Worm (Caenorhabditis elegans) whole organism, L4 larva: Measurements from ENCODE around the gene pix-1.

Source experiments
- D1046.2 ChIP-seq: fragments of 200-800 bp; sonication (Bioruptor generic); IDR thresholded peaks from 2 replicates; pipeline ENCODE4 v1.3.6; 2022; ENCODE audit warnings: missing genetic modification characterization, missing compliant biosample characterization
- F26F4.8 ChIP-seq: fragments of 200-800 bp; sonication (Bioruptor generic); conservative IDR thresholded peaks from 2 replicates; pipeline ENCODE4 v1.3.6; 2022; ENCODE audit warnings: missing genetic modification characterization, missing compliant biosample characterization
- F49E8.2 ChIP-seq: sonication (generic microtip); optimal IDR thresholded peaks from 2 replicates; lab custom pipeline; 2016; ENCODE audit warnings: missing compliant biosample characterization, mild to moderate bottlenecking, missing genetic modification characterization, borderline replicate concordance
- T26A8.4 ChIP-seq: fragments of 200-800 bp; sonication (Bioruptor generic); IDR thresholded peaks from 2 replicates; pipeline ENCODE4 v1.3.6; 2022; ENCODE audit warnings: missing genetic modification characterization, missing compliant biosample characterization
- ZK337.2 ChIP-seq: fragments of 200-800 bp; sonication (Bioruptor generic); IDR thresholded peaks from 2 replicates; pipeline ENCODE4 v1.3.6; 2022; ENCODE audit warnings: missing genetic modification reagents, missing genetic modification characterization, missing compliant biosample characterization
- aha-1 ChIP-seq: fragments of 150-350 bp; peaks from one replicate; lab custom pipeline; 2014; ENCODE audit warnings: missing biosample characterization, missing genetic modification characterization
- aly-2 ChIP-seq: sonication (generic microtip); optimal IDR thresholded peaks from 2 replicates; lab custom pipeline; 2018; ENCODE audit warnings: missing biosample characterization, missing genetic modification characterization
- ama-1 ChIP-seq: fragments of 150-350 bp; optimal IDR thresholded peaks from 2 replicates; lab custom pipeline; 2014; ENCODE audit warnings: inconsistent platforms, mixed read lengths
- cey-2 ChIP-seq: sonication (generic microtip); optimal IDR thresholded peaks from 3 replicates; lab custom pipeline; 2017; ENCODE audit warnings: missing genetic modification characterization, mild to moderate bottlenecking, missing compliant biosample characterization, antibody characterized with exemption, borderline replicate concordance; ENCODE audit not compliant: insufficient read depth
- ctbp-1 ChIP-seq: fragments of 200-800 bp; sonication (Bioruptor generic); IDR thresholded peaks from 2 replicates; pipeline ENCODE4 v1.3.6; 2022; ENCODE audit warnings: missing genetic modification reagents, missing genetic modification characterization, missing compliant biosample characterization
- daf-16 ChIP-seq, 3 experiments: sonication (generic microtip); optimal IDR thresholded peaks; 2 replicates each; lab custom pipeline; 2016 to 2017; ENCODE audit warnings: missing genetic modification characterization in 3 of 3, missing genetic modification reagents in 3 of 3, mild to moderate bottlenecking in 2 of 3, missing compliant biosample characterization in 2 of 3, missing biosample characterization in 1 of 3, moderate library complexity in 1 of 3
- daf-19 ChIP-seq: fragments of 200-800 bp; sonication (Bioruptor generic); conservative IDR thresholded peaks from 2 replicates; pipeline ENCODE4 v1.3.6; 2022; ENCODE audit warnings: missing genetic modification characterization, missing compliant biosample characterization
- dmd-6 ChIP-seq: fragments of 200-800 bp; sonication (Bioruptor generic); IDR thresholded peaks from 2 replicates; pipeline ENCODE4 v1.3.6; 2022; ENCODE audit warnings: missing genetic modification reagents, missing genetic modification characterization, missing compliant biosample characterization
- dmd-8 ChIP-seq: fragments of 200-800 bp; sonication (Bioruptor generic); IDR thresholded peaks from 2 replicates; pipeline ENCODE4 v1.3.6; 2022; ENCODE audit warnings: missing genetic modification characterization, missing compliant biosample characterization
- dve-1 ChIP-seq: sonication (generic microtip); optimal IDR thresholded peaks from 2 replicates; lab custom pipeline; 2017; ENCODE audit warnings: antibody characterized with exemption, mild to moderate bottlenecking, missing genetic modification characterization, missing compliant biosample characterization; ENCODE audit not compliant: insufficient read depth
- egl-43 ChIP-seq: fragments of 200-800 bp; sonication (Bioruptor generic); IDR thresholded peaks from 2 replicates; pipeline ENCODE4 v1.3.6; 2022; ENCODE audit warnings: missing genetic modification reagents, missing genetic modification characterization, missing compliant biosample characterization
- gei-8 ChIP-seq: fragments of 200-800 bp; sonication (Bioruptor generic); optimal IDR thresholded peaks from 2 replicates; lab custom pipeline; 2018; ENCODE audit warnings: mild to moderate bottlenecking, missing genetic modification characterization, missing compliant biosample characterization
- hlh-11 ChIP-seq: fragments of 200-800 bp; sonication (Bioruptor generic); optimal IDR thresholded peaks from 2 replicates; lab custom pipeline; 2018; ENCODE audit warnings: mild to moderate bottlenecking, missing genetic modification characterization, missing compliant biosample characterization
- hlh-30 ChIP-seq: sonication (generic microtip); optimal IDR thresholded peaks from 2 replicates; lab custom pipeline; 2017; ENCODE audit warnings: antibody characterized with exemption, mild to moderate bottlenecking, missing genetic modification characterization, missing compliant biosample characterization; ENCODE audit not compliant: insufficient read depth
- hmg-1.1 ChIP-seq: fragments of 200-800 bp; sonication (Bioruptor generic); IDR thresholded peaks from 2 replicates; pipeline ENCODE4 v1.3.6; 2022; ENCODE audit warnings: missing genetic modification reagents, missing genetic modification characterization, missing compliant biosample characterization
- lim-7 ChIP-seq: fragments of 200-800 bp; sonication (Bioruptor generic); IDR thresholded peaks from 2 replicates; pipeline ENCODE4 v1.3.6; 2022; ENCODE audit warnings: missing genetic modification characterization, missing compliant biosample characterization
- lin-1 ChIP-seq: fragments of 200-800 bp; sonication (Bioruptor generic); IDR thresholded peaks from 2 replicates; pipeline ENCODE4 v1.3.6; 2022; ENCODE audit warnings: missing genetic modification reagents, missing genetic modification characterization, missing compliant biosample characterization
- lin-13 ChIP-seq: fragments of 150-350 bp; optimal IDR thresholded peaks from 2 replicates; lab custom pipeline; 2014; ENCODE audit warnings: missing biosample characterization, missing genetic modification reagents, missing genetic modification characterization
- lin-15B ChIP-seq: fragments of 150-350 bp; sonication (generic microtip); optimal IDR thresholded peaks from 3 replicates; lab custom pipeline; 2014; ENCODE audit warnings: missing biosample characterization, missing genetic modification characterization
- lsy-2 ChIP-seq, 2 experiments: fragments of 150-350 bp in 1 of 2; sonication (generic microtip) in 1 of 2; optimal IDR thresholded peaks; 2 replicates each; lab custom pipeline; 2014 to 2017; ENCODE audit warnings: missing biosample characterization in 2 of 2, missing genetic modification characterization in 2 of 2
- madf-5 ChIP-seq, 2 experiments: fragments of 200-800 bp; sonication (Bioruptor generic); IDR thresholded peaks; 2 replicates each; pipeline ENCODE4 v1.3.6; 2022; ENCODE audit warnings: missing compliant biosample characterization in 2 of 2, missing genetic modification characterization in 2 of 2
- mdl-1 ChIP-seq, 2 experiments: fragments of 150-350 bp in 1 of 2; sonication (generic microtip) in 1 of 2; optimal IDR thresholded peaks; 2 replicates each; lab custom pipeline; 2014 to 2017; ENCODE audit warnings: missing biosample characterization in 2 of 2, missing genetic modification characterization in 2 of 2
- mdt-29 ChIP-seq: fragments of 200-800 bp; sonication (Bioruptor generic); IDR thresholded peaks from 2 replicates; pipeline ENCODE4 v1.3.6; 2022; ENCODE audit warnings: missing genetic modification reagents, missing genetic modification characterization, missing compliant biosample characterization
- mep-1 ChIP-seq: fragments of 150-350 bp; sonication (generic microtip); optimal IDR thresholded peaks from 3 replicates; lab custom pipeline; 2014; ENCODE audit warnings: missing biosample characterization, missing genetic modification characterization
- mes-2 ChIP-seq: sonication (generic microtip); optimal IDR thresholded peaks from 2 replicates; lab custom pipeline; 2016; ENCODE audit warnings: missing genotype, mild to moderate bottlenecking, missing genetic modification characterization, missing compliant biosample characterization; ENCODE audit not compliant: poor library complexity, severe bottlenecking
- mxl-3 ChIP-seq: fragments of 200-800 bp; sonication (Bioruptor generic); optimal IDR thresholded peaks from 2 replicates; lab custom pipeline; 2018; ENCODE audit warnings: mild to moderate bottlenecking, missing genetic modification characterization, missing compliant biosample characterization
- nhr-11 ChIP-seq: fragments of 150-350 bp; optimal IDR thresholded peaks from 2 replicates; lab custom pipeline; 2014; ENCODE audit warnings: missing biosample characterization, missing genetic modification characterization
- nhr-111 ChIP-seq: fragments of 200-800 bp; sonication (Bioruptor generic); optimal IDR thresholded peaks from 2 replicates; lab custom pipeline; 2018; ENCODE audit warnings: mild to moderate bottlenecking, missing genetic modification characterization, missing compliant biosample characterization
- nhr-28 ChIP-seq: fragments of 150-350 bp; optimal IDR thresholded peaks from 2 replicates; lab custom pipeline; 2014; ENCODE audit warnings: missing biosample characterization, missing genetic modification characterization
- nhr-48 ChIP-seq: sonication (generic microtip); optimal IDR thresholded peaks from 2 replicates; lab custom pipeline; 2016; ENCODE audit warnings: mild to moderate bottlenecking, missing genetic modification characterization, missing compliant biosample characterization
- pqm-1 ChIP-seq: sonication (generic microtip); optimal IDR thresholded peaks from 2 replicates; lab custom pipeline; 2017; ENCODE audit warnings: missing biosample characterization, missing genetic modification characterization
- saeg-2 ChIP-seq: fragments of 200-800 bp; sonication (Bioruptor generic); IDR thresholded peaks from 2 replicates; pipeline ENCODE4 v1.3.6; 2022; ENCODE audit warnings: missing genetic modification reagents, missing genetic modification characterization, missing compliant biosample characterization
- snpc-1.2 ChIP-seq: fragments of 200-800 bp; sonication (Bioruptor generic); IDR thresholded peaks from 2 replicates; pipeline ENCODE4 v1.3.6; 2022; ENCODE audit warnings: missing genetic modification reagents, missing genetic modification characterization, missing compliant biosample characterization
- unc-62 ChIP-seq, 3 experiments: fragments of 150-350 bp in 1 of 3; sonication (generic microtip); optimal IDR thresholded peaks in 2 of 3; peaks in 1 of 3; 1 replicate in 1 of 3; 2 replicates in 2 of 3; lab custom pipeline; 2014 to 2017; ENCODE audit warnings: missing biosample characterization in 3 of 3, missing genetic modification characterization in 3 of 3, missing genetic modification reagents in 3 of 3, missing genotype in 1 of 3
- ztf-7 ChIP-seq: fragments of 150-350 bp; optimal IDR thresholded peaks from 2 replicates; lab custom pipeline; 2014; ENCODE audit warnings: missing biosample characterization, missing genetic modification characterization

The pix-1 gene

DNA sequence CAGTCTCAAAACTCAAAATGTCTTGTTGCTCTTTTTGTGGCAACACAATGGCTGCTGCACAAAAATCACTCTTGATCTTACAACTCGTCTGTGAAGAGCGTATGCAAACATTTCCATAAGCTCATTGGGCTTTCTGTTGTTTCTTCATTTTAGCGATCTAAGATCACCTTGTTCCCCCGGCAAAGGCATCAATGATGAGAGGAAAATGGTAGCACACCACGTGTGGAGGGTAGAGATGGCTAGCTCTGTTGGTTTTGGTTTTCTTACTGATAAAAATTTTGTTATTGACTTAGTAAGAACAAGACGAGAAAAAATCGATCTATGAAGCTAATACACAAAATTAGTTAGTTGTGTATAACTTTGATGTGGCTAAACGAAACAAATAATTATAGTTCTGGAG, 20.9 kb downstream of the pix-1 start (continued):
- TF ChIP-seq T26A8.4 (GFP tag; lab: Robert Waterston, UW): no peak
- no peak for TF ChIP-seq ztf-7
- no peak for TF ChIP-seq gei-8 (GFP tag; lab: Kevin White, UChicago)
- no peak for TF ChIP-seq saeg-2 (GFP tag; lab: Robert Waterston, UW)
- no peak for TF ChIP-seq D1046.2 (GFP tag; lab: Robert Waterston, UW)
- no peak for TF ChIP-seq lin-15B
- peak; percentile 21 for TF ChIP-seq pqm-1
- TF ChIP-seq dmd-6: no peak
- peak; percentile 44 for TF ChIP-seq hlh-11
- no peak for TF ChIP-seq aly-2 (tag; lab: Kevin White, UChicago)
- peak; percentile 10 for TF ChIP-seq dve-1
- no peak for TF ChIP-seq daf-19 (GFP tag; lab: Robert Waterston, UW)
- TF ChIP-seq unc-62 (GFP tag; optimal IDR thresholded peaks at IDR 0.05 in 1 of 2; lab: Kevin White, UChicago): no peak
- no peak for TF ChIP-seq unc-62 (tag; optimal IDR thresholded peaks at IDR 0.05; lab: Kevin White, UChicago)
- TF ChIP-seq ZK337.2: no peak
- no peak for TF ChIP-seq F26F4.8 (GFP tag; lab: Robert Waterston, UW)
- TF ChIP-seq nhr-111 (GFP tag; lab: Kevin White, UChicago): no peak

DNA sequence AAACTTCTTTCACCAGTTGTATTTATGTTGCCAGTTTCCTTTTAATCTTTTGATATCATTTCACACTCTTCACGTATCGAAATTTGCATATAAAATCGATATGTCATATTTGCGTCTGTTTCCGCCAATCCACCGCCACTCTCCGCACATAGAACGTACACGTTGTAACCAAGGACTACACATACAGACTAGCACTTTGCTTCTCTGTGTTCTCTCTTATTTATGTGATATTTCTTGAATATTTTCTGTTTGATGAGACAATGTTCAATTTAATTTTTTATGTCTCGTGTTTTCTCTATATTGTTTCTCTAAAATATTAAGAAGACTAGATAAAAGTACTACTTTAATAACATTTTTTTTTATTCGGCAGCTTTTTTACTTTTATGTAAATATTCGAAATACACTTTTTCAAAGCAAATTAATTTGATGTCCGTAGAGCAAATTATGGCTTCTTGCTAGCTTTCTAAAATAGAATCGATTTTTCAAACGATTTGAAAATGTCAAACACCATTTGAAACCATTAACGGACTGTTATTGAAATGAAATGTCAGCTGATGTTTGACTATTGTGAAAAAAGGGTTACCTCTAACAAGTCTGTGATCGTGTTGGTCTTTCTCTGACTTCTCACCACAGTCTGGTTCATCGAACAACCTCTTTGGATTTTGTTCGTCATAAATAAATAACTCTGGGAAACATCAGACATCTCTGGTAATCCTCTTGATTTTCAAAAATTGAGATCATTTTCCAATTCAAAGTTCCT, 25.9 kb downstream of the pix-1 start:
- no peak for TF ChIP-seq daf-16 (GFP tag; optimal IDR thresholded peaks at IDR 0.05; lab: Kevin White, UChicago)
- TF ChIP-seq daf-16 (tag; optimal IDR thresholded peaks at IDR 0.05; lab: Kevin White, UChicago): peak; percentile 61
- TF ChIP-seq mep-1 (tag; lab: Kevin White, UChicago): peak; percentile 26
- TF ChIP-seq nhr-48 (tag; lab: Kevin White, UChicago): no peak
- TF ChIP-seq hlh-11: peak; percentile 24
- TF ChIP-seq ama-1 (lab: Kevin White, UChicago): no peak
- TF ChIP-seq dve-1: peak; percentile 26
- TF ChIP-seq nhr-28 (tag; lab: Kevin White, UChicago): no peak
- 0 out of 2 replicates have a peak, but pooled peaks have one; percentile 22 for TF ChIP-seq dmd-6
- TF ChIP-seq aha-1 (tag; lab: Kevin White, UChicago): peak; percentile 58
- TF ChIP-seq, all 104 proteins: peak for 6

DNA sequence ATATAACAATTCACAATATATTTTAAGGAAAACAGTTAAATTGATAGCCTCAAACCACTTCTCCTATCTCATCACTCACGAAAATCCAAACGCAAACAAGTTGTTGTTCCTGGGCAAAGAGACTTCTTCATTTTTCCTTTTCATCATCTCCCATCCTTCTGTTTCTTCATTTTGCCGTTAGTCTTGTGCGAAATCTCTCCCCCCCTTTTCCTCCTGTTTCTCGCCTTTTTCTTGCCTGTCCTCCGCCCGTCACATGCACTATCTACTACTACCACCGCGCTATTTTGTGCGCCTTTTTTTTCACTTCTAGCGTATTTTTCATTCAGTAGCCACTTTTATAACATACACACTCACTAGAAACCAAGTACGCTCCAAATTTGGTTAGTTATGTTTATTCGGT, 27.4 kb downstream of the pix-1 start:
- peak; percentile 27; the same call in 1 of the 2 replicates for TF ChIP-seq dmd-6
- no peak for TF ChIP-seq egl-43 (GFP tag; lab: Robert Waterston, UW)
- TF ChIP-seq hlh-11: peak; percentile 56
- no peak for TF ChIP-seq cey-2 (tag; lab: Kevin White, UChicago)
- TF ChIP-seq ctbp-1: no peak
- peak in 1 of 2 experiments; percentile 61 for TF ChIP-seq daf-16 (GFP tag; optimal IDR thresholded peaks at IDR 0.05; lab: Kevin White, UChicago)
- no peak for TF ChIP-seq daf-16 (tag; optimal IDR thresholded peaks at IDR 0.05; lab: Kevin White, UChicago)
- TF ChIP-seq madf-5 (GFP tag; IDR thresholded peaks at IDR 0.05; lab: Robert Waterston, UW): no peak
- peak in 1 of 2 experiments; percentile 32 for TF ChIP-seq lsy-2 (tag; optimal IDR thresholded peaks at IDR 0.05; lab: Kevin White, UChicago)
- peak; percentile 29 for TF ChIP-seq mxl-3
- TF ChIP-seq lim-7 (GFP tag; lab: Robert Waterston, UW): no peak
- no peak for TF ChIP-seq aha-1 (tag; lab: Kevin White, UChicago)
- TF ChIP-seq dmd-8 (GFP tag; lab: Robert Waterston, UW): no peak
- TF ChIP-seq nhr-28 (tag; lab: Kevin White, UChicago): peak; percentile 74
- no peak for TF ChIP-seq lin-1 (GFP tag; lab: Robert Waterston, UW)
- TF ChIP-seq mep-1 (tag; lab: Kevin White, UChicago): peak; percentile 49
- no peak for TF ChIP-seq F49E8.2 (tag; lab: Kevin White, UChicago)
- TF ChIP-seq hmg-1.1: 0 out of 2 replicates have a peak, but pooled peaks have one; percentile 28
- TF ChIP-seq nhr-48 (tag; lab: Kevin White, UChicago): no peak
- TF ChIP-seq mes-2 (tag; lab: Kevin White, UChicago): no peak
- TF ChIP-seq mdl-1 (tag; optimal IDR thresholded peaks at IDR 0.05; lab: Kevin White, UChicago): peak in 1 of 2 experiments; percentile 62
- TF ChIP-seq snpc-1.2 (GFP tag; lab: Robert Waterston, UW): no peak
- TF ChIP-seq hlh-30: peak; percentile 87
- no peak for TF ChIP-seq lin-13
- TF ChIP-seq nhr-11 (tag; lab: Kevin White, UChicago): peak; percentile 40
- no peak for TF ChIP-seq mdt-29 (GFP tag; lab: Robert Waterston, UW)
- TF ChIP-seq T26A8.4 (GFP tag; lab: Robert Waterston, UW): no peak
